Fruit fly (Drosophila melanogaster) whole organism, pupa: Measurements from ENCODE around the gene stv.

ENCODE experiments used
- CG10348 ChIP-seq: fragments of 200-800 bp; sonication (Bioruptor generic); IDR thresholded peaks from 2 replicates; pipeline ENCODE4 v1.3.6; 2022; ENCODE audit warnings: missing biosample characterization, missing genetic modification characterization
- CG12605 ChIP-seq: fragments of 200-800 bp; sonication (Bioruptor generic); IDR thresholded peaks from 2 replicates; pipeline ENCODE4 v1.3.6; 2022; ENCODE audit warnings: missing biosample characterization, missing genetic modification characterization
- CG13204 ChIP-seq: fragments of 200-800 bp; sonication (Bioruptor generic); optimal IDR thresholded peaks from 2 replicates; lab custom pipeline; 2018; ENCODE audit warnings: missing biosample characterization, mild to moderate bottlenecking, missing genetic modification characterization, moderate library complexity
- CG14655 ChIP-seq: fragments of 200-800 bp; sonication (Bioruptor generic); optimal IDR thresholded peaks from 3 replicates; lab custom pipeline; 2017; ENCODE audit warnings: mild to moderate bottlenecking, missing biosample characterization, missing genetic modification reagents, missing genetic modification characterization
- CG15710 ChIP-seq: fragments of 200-800 bp; sonication (Bioruptor generic); optimal IDR thresholded peaks from 2 replicates; lab custom pipeline; 2018; ENCODE audit warnings: missing biosample characterization, mild to moderate bottlenecking, missing genetic modification characterization, moderate library complexity
- CG17806 ChIP-seq: fragments of 200-800 bp; sonication (Bioruptor generic); optimal IDR thresholded peaks from 2 replicates; lab custom pipeline; 2018; ENCODE audit warnings: missing biosample characterization, mild to moderate bottlenecking, missing genetic modification characterization, moderate library complexity
- CG32121 ChIP-seq: fragments of 200-800 bp; sonication (Bioruptor generic); IDR thresholded peaks from 2 replicates; pipeline ENCODE4 v1.3.6; 2022; ENCODE audit warnings: missing biosample characterization, missing genetic modification characterization
- CG34367 ChIP-seq: fragments of 200-800 bp; sonication (Bioruptor generic); optimal IDR thresholded peaks from 2 replicates; lab custom pipeline; 2018; ENCODE audit warnings: missing biosample characterization, mild to moderate bottlenecking, missing genetic modification characterization
- CG4496 ChIP-seq: fragments of 200-800 bp; sonication (Bioruptor generic); IDR thresholded peaks from 3 replicates; pipeline ENCODE4 v1.3.6; 2022; ENCODE audit warnings: missing biosample characterization, missing genetic modification characterization
- CG8159 ChIP-seq: fragments of 200-800 bp; sonication (Bioruptor generic); optimal IDR thresholded peaks from 3 replicates; lab custom pipeline; 2018; ENCODE audit warnings: missing biosample characterization, mild to moderate bottlenecking, missing genetic modification characterization, moderate library complexity
- CG8301 ChIP-seq: fragments of 200-800 bp; sonication (Bioruptor generic); optimal IDR thresholded peaks from 2 replicates; lab custom pipeline; 2018; ENCODE audit warnings: missing biosample characterization, mild to moderate bottlenecking, missing genetic modification characterization
- CG9948 ChIP-seq: fragments of 200-800 bp; sonication (Bioruptor generic); optimal IDR thresholded peaks from 2 replicates; lab custom pipeline; 2018; ENCODE audit warnings: missing biosample characterization, mild to moderate bottlenecking, missing genetic modification characterization, moderate library complexity
- D1 ChIP-seq: fragments of 200-800 bp; sonication (Bioruptor generic); optimal IDR thresholded peaks from 2 replicates; lab custom pipeline; 2018; ENCODE audit warnings: missing biosample characterization, mild to moderate bottlenecking, missing genetic modification characterization, moderate library complexity
- EcR ChIP-seq: fragments of 200-800 bp; sonication (Bioruptor generic); optimal IDR thresholded peaks from 3 replicates; lab custom pipeline; 2019; ENCODE audit warnings: missing biosample characterization, missing genetic modification characterization, mild to moderate bottlenecking, moderate library complexity, missing genetic modification reagents
- Ets98B ChIP-seq: fragments of 200-800 bp; sonication (Bioruptor generic); IDR thresholded peaks from 2 replicates; pipeline ENCODE4 v1.3.6; 2022; ENCODE audit warnings: missing biosample characterization, missing genetic modification characterization
- Pif1A ChIP-seq: fragments of 200-800 bp; sonication (Bioruptor generic); optimal IDR thresholded peaks from 3 replicates; lab custom pipeline; 2016; ENCODE audit warnings: missing biosample characterization, missing genetic modification characterization
- Pif1B ChIP-seq: fragments of 200-800 bp; sonication (Bioruptor generic); optimal IDR thresholded peaks from 3 replicates; lab custom pipeline; 2016; ENCODE audit warnings: missing biosample characterization, missing genetic modification characterization
- Snoo ChIP-seq: fragments of 200-800 bp; sonication (Bioruptor generic); optimal IDR thresholded peaks from 3 replicates; lab custom pipeline; 2017; ENCODE audit warnings: missing biosample characterization, mild to moderate bottlenecking, missing genetic modification characterization, inconsistent platforms
- fd96Ca ChIP-seq: fragments of 200-800 bp; sonication (Bioruptor generic); IDR thresholded peaks from 3 replicates; pipeline ENCODE4 v1.3.6; 2022; ENCODE audit warnings: missing biosample characterization, missing genetic modification characterization
- gl ChIP-seq: fragments of 200-800 bp; sonication (Bioruptor generic); optimal IDR thresholded peaks from 2 replicates; lab custom pipeline; 2018; ENCODE audit warnings: missing biosample characterization, mild to moderate bottlenecking, missing genetic modification characterization
- rn ChIP-seq: fragments of 200-800 bp; sonication (Bioruptor generic); IDR thresholded peaks from 2 replicates; pipeline ENCODE4 v1.3.6; 2022; ENCODE audit warnings: missing biosample characterization, missing genetic modification characterization

Gene stv

DNA sequence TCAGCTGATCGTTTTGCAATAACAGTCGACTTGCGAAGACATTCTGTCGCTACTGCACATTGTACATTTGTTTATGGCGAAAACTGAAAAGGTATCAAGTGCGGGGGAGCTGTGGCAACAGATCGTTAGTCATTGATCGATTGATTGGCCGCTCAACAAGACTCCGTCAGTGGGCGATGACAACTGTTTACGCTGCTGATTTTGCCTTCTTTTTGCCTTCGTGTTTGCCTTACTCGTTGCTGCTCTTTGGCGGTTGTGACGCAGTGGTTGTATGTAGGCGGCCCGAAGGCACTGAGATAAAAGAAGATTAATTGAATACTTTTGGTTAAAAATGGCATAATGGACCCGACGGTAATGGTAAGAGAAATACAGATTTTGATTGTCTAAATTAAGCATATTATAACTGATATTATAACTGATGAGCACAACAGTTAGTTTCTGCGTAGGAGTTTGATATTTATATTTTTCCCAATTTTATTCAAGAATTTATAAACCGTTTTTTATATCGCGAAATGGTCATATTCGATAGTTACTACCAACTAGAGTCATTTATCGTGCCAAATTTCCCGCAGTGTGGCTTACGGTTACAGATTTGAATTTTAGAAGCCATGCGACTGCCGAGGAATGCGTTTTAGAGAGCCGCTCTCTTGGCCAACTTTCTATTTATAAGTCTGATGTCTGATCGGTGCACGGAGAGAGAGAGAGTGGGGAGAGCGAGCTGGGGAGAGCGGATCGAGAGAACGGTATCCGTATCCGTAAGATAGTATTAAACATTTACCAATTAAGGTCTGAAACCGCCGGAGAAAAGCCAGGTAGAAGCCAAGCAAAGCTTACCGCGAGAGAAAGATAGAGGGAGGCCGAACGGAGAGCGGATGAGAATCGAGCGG, 532 bp upstream of the stv start:
- TF ChIP-seq CG17806 (tag; lab: Kevin White, UChicago) (peak; percentile 89), CG13204 (GFP tag; lab: Kevin White, UChicago) (peak; percentile 60), Pif1B (GFP tag; lab: Kevin White, UChicago) (peak; percentile 81), CG14655 (peak; percentile 97), CG34367 (peak; percentile 91), CG4496 (GFP tag; lab: Robert Waterston, UW) (peak; percentile 88), CG15710 (tag; lab: Kevin White, UChicago) (peak; percentile 93), rn (GFP tag; lab: Robert Waterston, UW) (peak; percentile 87), CG32121 (GFP tag; lab: Robert Waterston, UW) (peak; percentile 94), EcR (no peak), CG9948 (tag; lab: Kevin White, UChicago) (peak; percentile 95), Snoo (tag; lab: Kevin White, UChicago) (peak; percentile 79), CG10348 (GFP tag; lab: Robert Waterston, UW) (peak; percentile 71), CG8159 (tag; lab: Kevin White, UChicago) (peak; percentile 90), D1 (tag; lab: Kevin White, UChicago) (peak; percentile 92), Pif1A (GFP tag; lab: Kevin White, UChicago) (peak; percentile 88), CG8301 (tag; lab: Kevin White, UChicago) (peak; percentile 97), fd96Ca (peak; percentile 86), CG12605 (GFP tag; lab: Robert Waterston, UW) (peak; percentile 75), Ets98B (GFP tag; lab: Robert Waterston, UW) (peak; percentile 90), gl (tag; lab: Kevin White, UChicago) (peak; percentile 72)
- TF ChIP-seq, all 21 proteins: peak for 20

DNA sequence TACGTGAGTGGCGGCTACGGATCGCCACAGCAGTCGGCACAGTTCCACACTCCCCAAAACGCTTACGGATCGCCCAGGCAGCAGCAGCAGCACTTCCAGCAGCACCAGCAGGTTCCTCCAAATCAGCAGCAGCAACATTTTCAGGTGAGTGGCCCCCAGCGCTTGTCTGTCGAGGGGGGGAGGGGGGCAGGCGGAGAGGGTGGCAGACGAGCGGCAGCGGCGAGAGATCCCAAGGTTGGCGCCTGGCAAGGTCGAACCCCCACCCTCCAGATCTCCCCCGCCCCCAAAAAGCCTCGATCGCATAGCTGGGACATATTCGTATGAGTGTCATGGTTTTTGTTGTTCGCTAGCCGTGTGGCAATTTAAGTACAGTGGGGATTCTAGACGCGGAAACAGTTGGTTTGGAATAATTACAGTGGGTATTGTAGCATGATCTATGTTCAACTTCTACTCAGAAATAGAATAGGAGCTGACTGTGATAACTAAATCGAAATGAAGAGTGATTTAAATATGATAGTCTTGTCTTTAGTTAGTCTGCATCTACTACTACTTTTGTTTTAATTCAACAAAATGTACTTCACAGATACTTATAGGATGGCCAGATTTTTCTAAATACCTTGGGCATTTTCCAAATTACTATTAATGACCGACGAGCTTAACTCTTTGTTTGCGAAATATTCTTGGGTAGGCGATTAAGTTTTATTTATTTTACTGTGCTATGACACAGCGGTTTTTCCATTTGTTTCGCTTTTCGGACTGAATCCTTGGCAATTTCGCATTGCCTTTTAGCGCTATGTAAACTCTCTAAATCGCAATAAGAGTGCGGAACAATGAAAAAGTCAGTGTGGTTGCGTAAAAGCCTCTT, 1.2 kb downstream of the stv start:
- no peak for TF ChIP-seq rn (GFP tag; lab: Robert Waterston, UW)
- peak; percentile 26 for TF ChIP-seq CG15710 (tag; lab: Kevin White, UChicago)
- no peak for TF ChIP-seq CG4496 (GFP tag; lab: Robert Waterston, UW)
- TF ChIP-seq Pif1A (GFP tag; lab: Kevin White, UChicago): peak; percentile 5
- TF ChIP-seq CG14655: peak; percentile 7
- no peak for TF ChIP-seq Ets98B (GFP tag; lab: Robert Waterston, UW)
- peak; percentile 88 for TF ChIP-seq EcR
- TF ChIP-seq Snoo (tag; lab: Kevin White, UChicago): peak; percentile 25
- peak; percentile 13 for TF ChIP-seq CG8301 (tag; lab: Kevin White, UChicago)
- no peak for TF ChIP-seq Pif1B (GFP tag; lab: Kevin White, UChicago)
- peak; percentile 42 for TF ChIP-seq CG8159 (tag; lab: Kevin White, UChicago)
- TF ChIP-seq CG10348 (GFP tag; lab: Robert Waterston, UW): no peak
- peak; percentile 1 for TF ChIP-seq CG17806 (tag; lab: Kevin White, UChicago)
- TF ChIP-seq CG12605 (GFP tag; lab: Robert Waterston, UW): no peak
- no peak for TF ChIP-seq D1 (tag; lab: Kevin White, UChicago)
- TF ChIP-seq fd96Ca: no peak
- peak; percentile 76 for TF ChIP-seq CG13204 (GFP tag; lab: Kevin White, UChicago)
- TF ChIP-seq CG34367: no peak
- TF ChIP-seq CG32121 (GFP tag; lab: Robert Waterston, UW): no peak
- TF ChIP-seq gl (tag; lab: Kevin White, UChicago): no peak
- no peak for TF ChIP-seq CG9948 (tag; lab: Kevin White, UChicago)

- no peak for TF ChIP-seq rn (GFP tag; lab: Robert Waterston, UW)
- TF ChIP-seq CG10348 (GFP tag; lab: Robert Waterston, UW): no peak
- TF ChIP-seq CG34367: no peak
- no peak for TF ChIP-seq CG15710 (tag; lab: Kevin White, UChicago)
- TF ChIP-seq CG8301 (tag; lab: Kevin White, UChicago): no peak
- TF ChIP-seq CG8159 (tag; lab: Kevin White, UChicago): no peak
Observed at dm6 chr3L:13479204-13479600, 1.9 kb downstream of the stv start.

DNA sequence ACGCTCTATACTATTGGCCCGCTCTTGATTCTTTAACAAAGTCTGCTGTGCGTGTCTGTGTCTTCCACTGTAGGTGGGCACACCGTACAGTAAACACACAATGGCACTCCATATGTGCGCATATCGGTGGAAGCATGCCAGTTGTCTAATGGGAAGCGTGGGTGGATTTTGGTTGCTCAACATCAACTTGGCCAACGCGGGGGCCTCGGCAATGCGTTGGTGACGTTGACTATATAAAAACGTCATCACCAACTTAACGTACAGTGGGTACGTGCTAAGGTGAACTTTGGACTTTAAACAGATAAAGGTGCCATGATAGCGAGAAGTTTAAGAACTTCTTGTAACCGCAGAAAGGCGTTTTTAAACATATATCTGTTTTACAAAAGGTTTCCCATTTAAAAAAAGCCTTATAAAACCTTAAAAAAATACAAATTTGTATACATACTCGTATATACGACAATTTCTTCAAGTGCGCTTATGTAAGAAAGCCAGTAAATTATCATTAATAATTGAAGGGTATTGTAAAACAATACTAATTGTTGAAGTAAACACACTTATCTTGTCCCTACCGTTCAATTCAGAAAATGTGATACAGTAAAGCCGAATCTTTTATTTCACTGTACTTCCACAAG, 2.4 kb downstream of the stv start:
- TF ChIP-seq EcR (no peak), CG14655 (peak; percentile 73), Snoo (tag; lab: Kevin White, UChicago) (peak; percentile 32), CG8301 (tag; lab: Kevin White, UChicago) (peak; percentile 62), fd96Ca (peak; percentile 23; the same call in 1 of the 3 replicates), CG32121 (GFP tag; lab: Robert Waterston, UW) (peak; percentile 46; the same call in 1 of the 2 replicates), Pif1A (GFP tag; lab: Kevin White, UChicago) (peak; percentile 65), rn (GFP tag; lab: Robert Waterston, UW) (no peak), CG17806 (tag; lab: Kevin White, UChicago) (peak; percentile 35), D1 (tag; lab: Kevin White, UChicago) (no peak), CG34367 (no peak), CG8159 (tag; lab: Kevin White, UChicago) (peak; percentile 44), CG13204 (GFP tag; lab: Kevin White, UChicago) (no peak), Pif1B (GFP tag; lab: Kevin White, UChicago) (peak; percentile 39), CG4496 (GFP tag; lab: Robert Waterston, UW) (peak; percentile 46; the same call in 1 of the 3 replicates), CG9948 (tag; lab: Kevin White, UChicago) (peak; percentile 45), gl (tag; lab: Kevin White, UChicago) (peak; percentile 6), CG15710 (tag; lab: Kevin White, UChicago) (peak; percentile 37)
